Fruit fly (Drosophila melanogaster) whole organism, prepupa: ENCODE data around the gene SamDC.

Experiments used
- Blimp-1 ChIP-seq: fragments of 200-800 bp; sonication (Bioruptor generic); optimal IDR thresholded peaks from 3 replicates; lab custom pipeline; 2017; ENCODE audit warnings: missing biosample characterization, missing genetic modification characterization, mild to moderate bottlenecking, moderate library complexity, missing genetic modification reagents
- CG10631 ChIP-seq: fragments of 200-800 bp; sonication (Bioruptor generic); optimal IDR thresholded peaks from 2 replicates; lab custom pipeline; 2016; ENCODE audit warnings: missing biosample characterization, missing genetic modification characterization
- CG10669 ChIP-seq: fragments of 200-800 bp; sonication (Bioruptor generic); optimal IDR thresholded peaks from 3 replicates; lab custom pipeline; 2018; ENCODE audit warnings: missing biosample characterization, mild to moderate bottlenecking, missing genetic modification characterization, moderate library complexity
- CG11294 ChIP-seq: fragments of 200-800 bp; sonication (Bioruptor generic); IDR thresholded peaks from 2 replicates; pipeline ENCODE4 v1.3.6; 2022; ENCODE audit warnings: missing biosample characterization, missing genetic modification characterization
- CG11762 ChIP-seq: fragments of 200-800 bp; sonication (Bioruptor generic); optimal IDR thresholded peaks from 3 replicates; lab custom pipeline; 2016; ENCODE audit warnings: missing biosample characterization, missing genetic modification characterization; ENCODE audit not compliant: insufficient read depth
- CG11902 ChIP-seq: fragments of 200-800 bp; sonication (Bioruptor generic); optimal IDR thresholded peaks from 3 replicates; lab custom pipeline; 2016; ENCODE audit warnings: missing biosample characterization, missing genetic modification characterization
- CG1621 ChIP-seq: fragments of 200-800 bp; sonication (Bioruptor generic); optimal IDR thresholded peaks from 3 replicates; lab custom pipeline; 2018; ENCODE audit warnings: missing biosample characterization, mild to moderate bottlenecking, missing genetic modification characterization
- CG16779 ChIP-seq: fragments of 200-800 bp; sonication (Bioruptor generic); optimal IDR thresholded peaks from 3 replicates; lab custom pipeline; 2017; ENCODE audit warnings: missing biosample characterization, mild to moderate bottlenecking, missing genetic modification characterization
- CG3032 ChIP-seq: fragments of 200-800 bp; optimal IDR thresholded peaks from 2 replicates; lab custom pipeline; 2019; ENCODE audit warnings: missing biosample characterization, mild to moderate bottlenecking, missing genetic modification characterization, moderate library complexity
- CG31627 ChIP-seq: fragments of 200-800 bp; sonication (Bioruptor generic); optimal IDR thresholded peaks from 3 replicates; lab custom pipeline; 2016; ENCODE audit warnings: missing biosample characterization, missing genetic modification characterization
- CG34406 ChIP-seq: fragments of 200-800 bp; sonication (Bioruptor generic); optimal IDR thresholded peaks from 3 replicates; lab custom pipeline; 2016; ENCODE audit warnings: missing biosample characterization, missing genetic modification characterization
- CG4318 ChIP-seq: fragments of 200-800 bp; sonication (Bioruptor generic); optimal IDR thresholded peaks from 3 replicates; lab custom pipeline; 2017; ENCODE audit warnings: missing biosample characterization, mild to moderate bottlenecking, missing genetic modification characterization
- CG6276 ChIP-seq: fragments of 200-800 bp; sonication (Bioruptor generic); optimal IDR thresholded peaks from 2 replicates; lab custom pipeline; 2017; ENCODE audit warnings: missing biosample characterization, mild to moderate bottlenecking, missing genetic modification characterization
- CG6792 ChIP-seq: fragments of 200-800 bp; sonication (Bioruptor generic); optimal IDR thresholded peaks from 3 replicates; lab custom pipeline; 2016; ENCODE audit warnings: missing biosample characterization, missing genetic modification characterization
- CG6808 ChIP-seq: fragments of 200-800 bp; sonication (Bioruptor generic); optimal IDR thresholded peaks from 3 replicates; lab custom pipeline; 2017; ENCODE audit warnings: missing biosample characterization, missing genetic modification characterization, mild to moderate bottlenecking, moderate library complexity, missing genetic modification reagents
- CG6854 ChIP-seq: fragments of 200-800 bp; sonication (Bioruptor generic); optimal IDR thresholded peaks from 2 replicates; lab custom pipeline; 2017; ENCODE audit warnings: missing biosample characterization, mild to moderate bottlenecking, missing genetic modification characterization
- CG7368 ChIP-seq: fragments of 200-800 bp; sonication (Bioruptor generic); optimal IDR thresholded peaks from 3 replicates; lab custom pipeline; 2016; ENCODE audit warnings: missing biosample characterization, missing genetic modification characterization
- CG8119 ChIP-seq: fragments of 200-800 bp; sonication (Bioruptor generic); IDR thresholded peaks from 3 replicates; pipeline ENCODE4 v1.3.6; 2022; ENCODE audit warnings: missing biosample characterization, missing genetic modification characterization
- CG8632 ChIP-seq: fragments of 200-800 bp; sonication (Bioruptor generic); optimal IDR thresholded peaks from 3 replicates; lab custom pipeline; 2016; ENCODE audit warnings: missing biosample characterization, missing genetic modification characterization
- CG9139 ChIP-seq: fragments of 200-800 bp; sonication (Bioruptor generic); optimal IDR thresholded peaks from 3 replicates; lab custom pipeline; 2017; ENCODE audit warnings: missing biosample characterization, mild to moderate bottlenecking, missing genetic modification characterization
- Eip75B ChIP-seq: fragments of 200-800 bp; sonication (Bioruptor generic); optimal IDR thresholded peaks from 3 replicates; lab custom pipeline; 2016; ENCODE audit warnings: missing biosample characterization, missing genetic modification characterization
- Eip78C ChIP-seq: fragments of 200-800 bp; sonication (Bioruptor generic); peaks from one replicate; lab custom pipeline; 2016; ENCODE audit warnings: missing biosample characterization, missing genetic modification characterization
- Eip93F ChIP-seq: fragments of 200-800 bp; sonication (Bioruptor generic); optimal IDR thresholded peaks from 2 replicates; lab custom pipeline; 2016; ENCODE audit warnings: missing biosample characterization, mild to moderate bottlenecking, missing genetic modification characterization
- Ets21C ChIP-seq: fragments of 200-800 bp; sonication (Bioruptor generic); optimal IDR thresholded peaks from 3 replicates; lab custom pipeline; 2016; ENCODE audit warnings: missing biosample characterization, missing genetic modification characterization
- Ets96B ChIP-seq: fragments of 200-800 bp; optimal IDR thresholded peaks from 2 replicates; lab custom pipeline; 2019; ENCODE audit warnings: missing biosample characterization, mild to moderate bottlenecking, missing genetic modification characterization, moderate library complexity
- Gug ChIP-seq: fragments of 200-800 bp; sonication (Bioruptor generic); IDR thresholded peaks from 2 replicates; pipeline ENCODE4 v1.3.6; 2022; ENCODE audit warnings: missing biosample characterization, missing genetic modification characterization
- Hr38 ChIP-seq: sonication (Bioruptor generic); optimal IDR thresholded peaks from 2 replicates; lab custom pipeline; 2016; ENCODE audit warnings: missing biosample characterization, missing genetic modification characterization
- Hr39 ChIP-seq: fragments of 200-800 bp; sonication (Bioruptor generic); optimal IDR thresholded peaks from 2 replicates; lab custom pipeline; 2016; ENCODE audit warnings: missing biosample characterization, missing genetic modification characterization
- Lpt ChIP-seq: fragments of 200-800 bp; sonication (Bioruptor generic); optimal IDR thresholded peaks from 3 replicates; lab custom pipeline; 2016; ENCODE audit warnings: missing biosample characterization, missing genetic modification characterization
- Met ChIP-seq: fragments of 200-800 bp; sonication (Bioruptor generic); optimal IDR thresholded peaks from 3 replicates; lab custom pipeline; 2016; ENCODE audit warnings: missing biosample characterization, missing genetic modification characterization
- Smox ChIP-seq: fragments of 200-800 bp; sonication (Bioruptor generic); optimal IDR thresholded peaks from 3 replicates; lab custom pipeline; 2016; ENCODE audit warnings: missing biosample characterization, missing genetic modification characterization
- Sox14 ChIP-seq: fragments of 200-800 bp; sonication (Bioruptor generic); optimal IDR thresholded peaks from 3 replicates; lab custom pipeline; 2016; ENCODE audit warnings: missing biosample characterization, missing genetic modification characterization
- Sox15 ChIP-seq: fragments of 200-800 bp; sonication (Bioruptor generic); optimal IDR thresholded peaks from 3 replicates; lab custom pipeline; 2016; ENCODE audit warnings: missing biosample characterization, missing genetic modification characterization
- achi ChIP-seq: fragments of 200-800 bp; sonication (Bioruptor generic); optimal IDR thresholded peaks from 3 replicates; lab custom pipeline; 2016; ENCODE audit warnings: missing biosample characterization, missing genetic modification characterization
- acj6 ChIP-seq: fragments of 200-800 bp; sonication (Bioruptor generic); optimal IDR thresholded peaks from 3 replicates; lab custom pipeline; 2016; ENCODE audit warnings: missing biosample characterization, missing genetic modification characterization
- dsx ChIP-seq: fragments of 200-800 bp; optimal IDR thresholded peaks from 3 replicates; lab custom pipeline; 2019; ENCODE audit warnings: missing biosample characterization, mild to moderate bottlenecking, missing genetic modification characterization, moderate library complexity; ENCODE audit not compliant: poor library complexity, severe bottlenecking
- eg ChIP-seq: fragments of 200-800 bp; sonication (Bioruptor generic); IDR thresholded peaks from 3 replicates; pipeline ENCODE4 v1.3.6; 2022; ENCODE audit warnings: missing biosample characterization, missing genetic modification characterization
- esn ChIP-seq: fragments of 200-800 bp; sonication (Bioruptor generic); optimal IDR thresholded peaks from 2 replicates; lab custom pipeline; 2016; ENCODE audit warnings: missing biosample characterization, mild to moderate bottlenecking, missing genetic modification characterization, moderate library complexity
- fd59A ChIP-seq: fragments of 200-800 bp; sonication (Bioruptor generic); optimal IDR thresholded peaks from 2 replicates; lab custom pipeline; 2017; ENCODE audit warnings: missing biosample characterization, mild to moderate bottlenecking, missing genetic modification characterization, missing genetic modification reagents
- fd85E ChIP-seq: fragments of 200-800 bp; sonication (Bioruptor generic); optimal IDR thresholded peaks from 3 replicates; lab custom pipeline; 2016; ENCODE audit warnings: missing biosample characterization, missing genetic modification characterization
- fkh ChIP-seq: fragments of 200-800 bp; sonication (Bioruptor generic); optimal IDR thresholded peaks from 3 replicates; lab custom pipeline; 2017; ENCODE audit warnings: missing biosample characterization, mild to moderate bottlenecking, missing genetic modification characterization, moderate library complexity
- lz ChIP-seq: fragments of 200-800 bp; sonication (Bioruptor generic); optimal IDR thresholded peaks from 3 replicates; lab custom pipeline; 2016; ENCODE audit warnings: missing biosample characterization, missing genetic modification characterization
- ss ChIP-seq, 2 experiments: fragments of 200-800 bp; sonication (Bioruptor generic); optimal IDR thresholded peaks; 2 replicates in 1 of 2; 3 replicates in 1 of 2; lab custom pipeline; 2017 to 2018; ENCODE audit warnings: mild to moderate bottlenecking in 2 of 2, missing biosample characterization in 2 of 2, missing genetic modification characterization in 2 of 2, moderate library complexity in 1 of 2
- svp ChIP-seq: fragments of 200-800 bp; sonication (Bioruptor generic); peaks from one replicate; lab custom pipeline; 2016; ENCODE audit warnings: missing biosample characterization, missing genetic modification characterization
- vri ChIP-seq: fragments of 200-800 bp; sonication (Bioruptor generic); optimal IDR thresholded peaks from 3 replicates; lab custom pipeline; 2016; ENCODE audit warnings: missing biosample characterization, mild to moderate bottlenecking, missing genetic modification characterization

SamDC gene

dm6 chr2L:10333091-10333991 is 5.9 kb upstream of the SamDC start, which contains the start of gene GATAd:
TSS of gene GATAd (plus strand) at chr2L:10333734.
- no peak for TF ChIP-seq CG34406 (GFP tag; lab: Kevin White, UChicago)
- no peak for TF ChIP-seq CG10631
- no peak for TF ChIP-seq ss (GFP tag; optimal IDR thresholded peaks at IDR 0.05; lab: Kevin White, UChicago)
- no peak for TF ChIP-seq CG7368
- no peak for TF ChIP-seq CG6276 (GFP tag; lab: Kevin White, UChicago)
- TF ChIP-seq Gug (GFP tag; lab: Robert Waterston, UW) = no peak
- TF ChIP-seq Eip78C = peak; percentile 41
- TF ChIP-seq Ets96B (tag; lab: Kevin White, UChicago) = no peak
- no peak for TF ChIP-seq CG11294 (GFP tag; lab: Robert Waterston, UW)
- peak; percentile 28 for TF ChIP-seq dsx (GFP tag; lab: Kevin White, UChicago)
- no peak for TF ChIP-seq lz (GFP tag; lab: Kevin White, UChicago)
- TF ChIP-seq vri (GFP tag; lab: Kevin White, UChicago) = peak; percentile 16
- TF ChIP-seq Sox14 (GFP tag; lab: Kevin White, UChicago) = peak; percentile 20
- TF ChIP-seq CG11902 = no peak
- TF ChIP-seq Blimp-1 (GFP tag; lab: Kevin White, UChicago) = no peak
- TF ChIP-seq Ets21C (GFP tag; lab: Kevin White, UChicago) = no peak
- TF ChIP-seq CG3032 (tag; lab: Kevin White, UChicago) = peak; percentile 1
- TF ChIP-seq Lpt (GFP tag; lab: Kevin White, UChicago) = no peak
- TF ChIP-seq achi (GFP tag; lab: Kevin White, UChicago) = no peak
- TF ChIP-seq fd59A (GFP tag; lab: Kevin White, UChicago) = no peak
- no peak for TF ChIP-seq CG8119 (GFP tag; lab: Robert Waterston, UW)
- no peak for TF ChIP-seq CG1621 (tag; lab: Kevin White, UChicago)
- TF ChIP-seq CG6792 = no peak
- TF ChIP-seq Hr39 (GFP tag; lab: Kevin White, UChicago) = no peak
- TF ChIP-seq CG11762 (GFP tag; lab: Kevin White, UChicago) = no peak
- TF ChIP-seq Met (GFP tag; lab: Kevin White, UChicago) = no peak
- no peak for TF ChIP-seq CG31627 (GFP tag; lab: Kevin White, UChicago)
- TF ChIP-seq CG10669 (GFP tag; lab: Kevin White, UChicago) = no peak
- peak; percentile 21 for TF ChIP-seq esn (GFP tag; lab: Kevin White, UChicago)

- TF ChIP-seq Lpt (GFP tag; lab: Kevin White, UChicago) (no peak), svp (peak; percentile 60)
- TF ChIP-seq, all 60 proteins: peak for 1
Observed at dm6 chr2L:10334213-10334612, 5.0 kb upstream of the SamDC start.

DNA sequence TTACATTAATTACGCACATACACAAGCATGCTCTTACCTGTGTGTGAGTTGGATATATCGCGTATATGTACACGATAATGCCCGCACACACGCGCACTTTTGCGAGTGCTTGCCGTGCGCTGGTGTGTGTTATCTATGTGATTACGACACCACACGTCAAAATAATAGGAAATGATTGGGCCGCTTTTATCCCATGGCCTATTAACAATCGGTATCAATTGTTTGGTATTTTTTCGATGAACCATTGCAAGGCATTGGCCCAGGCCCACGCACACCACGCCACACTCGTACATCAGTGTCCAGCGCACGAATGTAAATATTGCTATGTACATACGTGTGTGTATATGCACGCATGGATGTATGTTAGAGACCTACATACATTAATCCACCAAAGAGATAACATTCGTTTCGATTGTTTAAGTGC is 4.4 kb upstream of the SamDC start:
- no peak for TF ChIP-seq CG16779
- TF ChIP-seq vri (GFP tag; lab: Kevin White, UChicago) = peak; percentile 98
- no peak for TF ChIP-seq Sox15
- TF ChIP-seq CG9139 (GFP tag; lab: Kevin White, UChicago) = no peak
- TF ChIP-seq Eip75B (GFP tag; lab: Kevin White, UChicago) = peak; percentile 46
- peak; percentile 58; the same call in 2 of the 3 replicates for TF ChIP-seq CG8119 (GFP tag; lab: Robert Waterston, UW)
- TF ChIP-seq CG4318 (GFP tag; lab: Kevin White, UChicago) = no peak
- peak; percentile 61 for TF ChIP-seq CG6854 (GFP tag; lab: Kevin White, UChicago)
- TF ChIP-seq Ets21C (GFP tag; lab: Kevin White, UChicago) = no peak
- no peak for TF ChIP-seq Hr38
- TF ChIP-seq Eip93F (GFP tag; lab: Kevin White, UChicago) = peak; percentile 23
- TF ChIP-seq CG10631 = no peak
- TF ChIP-seq acj6 (GFP tag; lab: Kevin White, UChicago) = peak; percentile 27
- TF ChIP-seq Smox (GFP tag; lab: Kevin White, UChicago) = no peak
- TF ChIP-seq lz (GFP tag; lab: Kevin White, UChicago) = no peak
- TF ChIP-seq CG1621 (tag; lab: Kevin White, UChicago) = peak; percentile 34
- TF ChIP-seq CG8632 (GFP tag; lab: Kevin White, UChicago) = no peak
- no peak for TF ChIP-seq CG6792
- peak; percentile 9 for TF ChIP-seq Ets96B (tag; lab: Kevin White, UChicago)
- TF ChIP-seq Met (GFP tag; lab: Kevin White, UChicago) = peak; percentile 38
- no peak for TF ChIP-seq eg (GFP tag; lab: Robert Waterston, UW)
- no peak for TF ChIP-seq fd85E (GFP tag; lab: Kevin White, UChicago)
- TF ChIP-seq Hr39 (GFP tag; lab: Kevin White, UChicago) = no peak
- no peak for TF ChIP-seq CG6808 (GFP tag; lab: Kevin White, UChicago)
- peak; percentile 18 for TF ChIP-seq dsx (GFP tag; lab: Kevin White, UChicago)
- TF ChIP-seq fkh (GFP tag; lab: Kevin White, UChicago) = peak; percentile 98
